Worm (Caenorhabditis elegans) whole organism, midembryonic: ENCODE results near the gene ZC477.2.

ENCODE experiments used
- T22C8.4 ChIP-seq: fragments of 200-800 bp; sonication (Bioruptor generic); IDR thresholded peaks from 2 replicates; pipeline ENCODE4 v1.3.6; 2022; ENCODE audit warnings: missing genetic modification characterization, missing compliant biosample characterization
- cog-1 ChIP-seq: sonication (generic microtip); optimal IDR thresholded peaks from 2 replicates; lab custom pipeline; 2016; ENCODE audit warnings: missing genetic modification characterization, missing compliant biosample characterization
- flt-1 ChIP-seq: fragments of 200-800 bp; sonication (Bioruptor generic); IDR thresholded peaks from 2 replicates; pipeline ENCODE4 v1.3.6; 2022; ENCODE audit warnings: missing genetic modification characterization, missing compliant biosample characterization
- klf-2 ChIP-seq: fragments of 200-800 bp; sonication (Bioruptor generic); conservative IDR thresholded peaks from 2 replicates; pipeline ENCODE4 v1.3.6; 2022; ENCODE audit warnings: missing genetic modification reagents, missing genetic modification characterization, missing compliant biosample characterization
- med-1 ChIP-seq: sonication (generic microtip); optimal IDR thresholded peaks from 2 replicates; lab custom pipeline; 2017; ENCODE audit warnings: missing genetic modification characterization, mild to moderate bottlenecking, missing compliant biosample characterization, antibody characterized with exemption, missing genetic modification reagents; ENCODE audit not compliant: insufficient read depth
- ref-1 ChIP-seq: fragments of 200-800 bp; sonication (Bioruptor generic); conservative IDR thresholded peaks from 2 replicates; pipeline ENCODE4 v1.3.6; 2022; ENCODE audit warnings: missing genetic modification reagents, missing genetic modification characterization, missing compliant biosample characterization
- tab-1 ChIP-seq: fragments of 200-800 bp; sonication (Bioruptor generic); IDR thresholded peaks from 2 replicates; pipeline ENCODE4 v1.3.6; 2022; ENCODE audit warnings: missing genetic modification characterization, missing compliant biosample characterization
- ztf-23 ChIP-seq: fragments of 200-800 bp; sonication (Bioruptor generic); IDR thresholded peaks from 2 replicates; pipeline ENCODE4 v1.3.6; 2022; ENCODE audit warnings: missing genetic modification reagents, missing genetic modification characterization, missing compliant biosample characterization
- ztf-29 ChIP-seq: fragments of 200-800 bp; sonication (Bioruptor generic); IDR thresholded peaks from 2 replicates; pipeline ENCODE4 v1.3.6; 2022; ENCODE audit warnings: missing genetic modification reagents, missing genetic modification characterization, missing compliant biosample characterization

Gene ZC477.2

DNA sequence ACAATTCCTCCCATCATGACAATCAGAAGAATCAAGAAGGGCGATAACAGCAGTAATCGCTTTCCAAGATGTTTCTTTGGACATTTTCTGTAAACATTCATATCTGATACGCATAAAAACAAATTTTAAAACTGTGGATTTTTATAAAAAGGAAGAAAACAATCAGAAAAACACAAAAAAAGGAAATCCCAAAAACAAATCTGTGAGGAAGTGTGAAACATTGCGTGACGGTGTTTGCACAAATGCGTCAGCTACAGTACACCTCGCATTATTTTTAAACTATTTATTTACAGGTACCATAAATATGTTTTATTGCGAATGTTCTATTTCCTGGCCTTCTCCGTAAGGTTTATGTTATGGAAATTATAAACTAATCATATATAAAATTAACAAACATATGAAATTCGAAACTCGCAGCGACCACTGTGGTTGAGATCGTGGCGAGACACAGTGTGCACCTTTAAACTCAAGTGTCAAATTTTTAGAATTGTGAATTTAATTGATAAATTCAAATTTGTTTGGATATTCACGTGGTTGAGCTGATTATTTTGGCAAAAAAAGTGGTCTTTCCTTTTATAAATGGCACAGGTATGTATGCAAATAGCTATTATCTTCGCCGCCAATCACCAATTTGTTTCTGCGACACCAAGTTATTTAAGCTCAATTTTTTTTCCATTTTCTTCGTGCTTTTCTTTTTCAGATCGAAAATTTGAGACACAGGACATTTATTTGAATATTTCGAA lies 13.5 kb downstream of the ZC477.2 start, which contains the start of the genes C34D4.10 and str-48:
Gene C34D4.10, minus strand, starts transcription at position 101 of the 743 bp plus-strand sequence.
Gene str-48, plus strand, starts transcription at position 693 of the 743 bp plus-strand sequence.
- TF ChIP-seq flt-1 (GFP tag; lab: Robert Waterston, UW) = no peak
- TF ChIP-seq klf-2 (GFP tag; lab: Robert Waterston, UW) = no peak
- no peak for TF ChIP-seq cog-1
- TF ChIP-seq tab-1 (GFP tag; lab: Robert Waterston, UW) = no peak
- no peak for TF ChIP-seq med-1 (GFP tag; lab: Kevin White, UChicago)
- no peak for TF ChIP-seq ztf-23 (GFP tag; lab: Robert Waterston, UW)

DNA sequence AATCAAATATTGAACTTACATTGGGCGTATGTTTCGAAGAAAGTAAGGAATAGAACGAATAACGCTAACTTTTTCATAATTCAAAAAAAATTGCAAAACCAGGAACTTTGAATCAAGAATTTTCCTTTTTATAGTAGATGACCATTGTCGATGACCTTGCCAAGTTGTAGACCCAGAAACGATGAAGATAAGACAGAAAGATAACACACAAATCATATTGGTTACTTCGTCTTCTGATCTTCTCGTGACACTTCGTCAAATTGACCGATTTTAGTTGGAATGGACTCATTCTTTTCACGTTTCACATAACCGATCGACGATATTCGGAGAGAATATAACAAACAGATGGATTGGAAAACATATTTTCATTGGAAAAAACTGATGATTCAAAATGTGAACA lies 23.8 kb downstream of the ZC477.2 start, which contains the start of gene grsp-3:
Gene grsp-3, minus strand, starts transcription at position 149 of the 400 bp plus-strand sequence.
- no peak for TF ChIP-seq cog-1
- no peak for TF ChIP-seq ztf-23 (GFP tag; lab: Robert Waterston, UW)
- no peak for TF ChIP-seq ztf-29
- no peak for TF ChIP-seq T22C8.4 (GFP tag; lab: Robert Waterston, UW)
- no peak for TF ChIP-seq klf-2 (GFP tag; lab: Robert Waterston, UW)
- TF ChIP-seq flt-1 (GFP tag; lab: Robert Waterston, UW) = no peak
- no peak for TF ChIP-seq med-1 (GFP tag; lab: Kevin White, UChicago)
- no peak for TF ChIP-seq ref-1 (GFP tag; lab: Robert Waterston, UW)

DNA sequence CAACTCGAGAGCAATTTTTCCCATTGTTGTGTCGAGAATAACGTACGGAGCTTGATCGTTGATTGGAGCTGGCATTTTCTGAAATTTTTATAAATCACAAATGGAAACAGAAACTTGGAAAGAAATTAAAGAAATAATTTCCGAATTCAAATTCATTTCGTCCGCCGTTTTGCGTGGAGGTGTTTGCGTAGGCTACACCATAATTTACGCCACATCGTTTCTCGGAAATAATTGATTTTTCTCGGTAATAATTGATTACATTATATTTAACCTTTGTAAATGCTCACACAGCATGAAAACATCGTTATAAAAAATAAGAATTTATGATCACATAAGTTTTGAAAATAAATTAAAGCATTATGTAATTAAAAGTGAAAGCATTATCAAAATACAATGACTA lies 25.1 kb downstream of the ZC477.2 start, which contains the start of gene cyn-12:
Gene cyn-12, minus strand, starts transcription at position 78 of the 400 bp plus-strand sequence.
- peak; percentile 42; the same call in 1 of the 2 replicates for TF ChIP-seq T22C8.4 (GFP tag; lab: Robert Waterston, UW)
- no peak for TF ChIP-seq tab-1 (GFP tag; lab: Robert Waterston, UW)

DNA sequence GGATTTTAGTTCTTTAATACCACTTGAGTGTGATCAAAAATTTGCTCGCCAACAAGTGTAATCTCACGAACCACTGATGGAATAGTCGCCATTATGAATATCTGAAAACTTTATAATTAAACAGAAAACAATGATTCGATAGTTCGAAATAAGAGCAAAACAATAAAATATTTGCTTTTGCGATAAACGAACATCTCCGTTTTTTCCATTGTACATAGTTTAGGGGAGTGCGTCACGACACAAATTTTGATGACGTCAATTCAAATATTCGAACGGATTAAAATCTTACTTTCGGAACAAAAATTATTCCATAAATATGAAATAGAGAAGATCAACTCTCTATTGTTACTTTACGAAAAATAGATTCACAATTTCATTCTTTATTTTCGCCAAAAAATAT lies 26.0 kb downstream of the ZC477.2 start, which contains the start of gene mutd-1:
Gene mutd-1, minus strand, starts transcription at position 101 of the 400 bp plus-strand sequence.
- TF ChIP-seq tab-1 (GFP tag; lab: Robert Waterston, UW) = no peak
- no peak for TF ChIP-seq T22C8.4 (GFP tag; lab: Robert Waterston, UW)
- TF ChIP-seq med-1 (GFP tag; lab: Kevin White, UChicago) = no peak
- TF ChIP-seq ztf-23 (GFP tag; lab: Robert Waterston, UW) = no peak
- TF ChIP-seq ztf-29 = no peak

ce11 chrIV:7139143-7139542 lies 31.1 kb downstream of the ZC477.2 start:
- TF ChIP-seq ztf-23 (GFP tag; lab: Robert Waterston, UW) = no peak
- no peak for TF ChIP-seq T22C8.4 (GFP tag; lab: Robert Waterston, UW)
- no peak for TF ChIP-seq ref-1 (GFP tag; lab: Robert Waterston, UW)
- TF ChIP-seq flt-1 (GFP tag; lab: Robert Waterston, UW) = no peak
- no peak for TF ChIP-seq med-1 (GFP tag; lab: Kevin White, UChicago)

DNA sequence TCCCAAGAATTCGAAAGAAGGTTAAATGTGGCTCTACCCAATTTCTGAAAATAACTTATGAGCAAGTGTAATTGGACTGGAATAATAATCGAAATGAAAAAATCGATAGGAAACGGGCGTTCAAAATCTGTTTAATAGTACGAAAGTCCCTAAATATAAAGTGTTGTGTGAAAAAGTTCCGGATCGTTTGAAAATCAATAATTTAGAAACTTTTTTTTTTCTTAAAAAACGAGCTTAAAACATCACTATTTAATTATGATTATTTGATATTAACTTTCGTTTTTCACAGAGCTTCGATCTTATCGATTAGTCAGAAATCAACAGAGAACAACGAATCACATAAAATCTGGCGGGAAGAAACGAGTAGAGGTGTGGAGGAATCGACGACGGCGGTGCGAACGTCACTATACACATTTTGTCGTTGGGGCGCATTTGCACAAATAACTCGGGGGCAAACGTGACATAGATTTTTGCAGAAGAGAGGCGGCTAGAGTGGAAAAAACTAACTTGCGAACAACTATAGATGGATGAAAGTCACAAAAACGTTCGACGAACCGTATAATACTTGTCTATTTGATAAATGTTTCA lies 36.8 kb downstream of the ZC477.2 start, which contains the start of gene hecd-1:
Gene hecd-1, minus strand, starts transcription at position 51 of the 588 bp plus-strand sequence.
- TF ChIP-seq ztf-29 (no peak), ref-1 (GFP tag; lab: Robert Waterston, UW) (no peak), T22C8.4 (GFP tag; lab: Robert Waterston, UW) (no peak), klf-2 (GFP tag; lab: Robert Waterston, UW) (no peak), tab-1 (GFP tag; lab: Robert Waterston, UW) (no peak), ztf-23 (GFP tag; lab: Robert Waterston, UW) (no peak), cog-1 (no peak), flt-1 (GFP tag; lab: Robert Waterston, UW) (no peak)

ce11 chrIV:7147722-7148121 lies 39.7 kb downstream of the ZC477.2 start:
- TF ChIP-seq med-1 (GFP tag; lab: Kevin White, UChicago) (no peak), ztf-23 (GFP tag; lab: Robert Waterston, UW) (no peak), cog-1 (no peak), ztf-29 (no peak), T22C8.4 (GFP tag; lab: Robert Waterston, UW) (no peak), flt-1 (GFP tag; lab: Robert Waterston, UW) (no peak), ref-1 (GFP tag; lab: Robert Waterston, UW) (no peak), tab-1 (GFP tag; lab: Robert Waterston, UW) (no peak), klf-2 (GFP tag; lab: Robert Waterston, UW) (no peak)

- TF ChIP-seq T22C8.4 (GFP tag; lab: Robert Waterston, UW) (no peak), ztf-23 (GFP tag; lab: Robert Waterston, UW) (no peak), tab-1 (GFP tag; lab: Robert Waterston, UW) (no peak), med-1 (GFP tag; lab: Kevin White, UChicago) (no peak), klf-2 (GFP tag; lab: Robert Waterston, UW) (no peak), ref-1 (GFP tag; lab: Robert Waterston, UW) (no peak), cog-1 (no peak), ztf-29 (no peak), flt-1 (GFP tag; lab: Robert Waterston, UW) (no peak)
Observed at ce11 chrIV:7149020-7149601, 41.1 kb downstream of the ZC477.2 start, which contains the start of gene C34D4.4. TSS of gene C34D4.4 (plus strand) at chrIV:7149361.

ce11 chrIV:7152409-7152808 lies 44.4 kb downstream of the ZC477.2 start, which contains the start of gene col-113:
TSS of gene col-113 (minus strand) at chrIV:7152509.
- TF ChIP-seq med-1 (GFP tag; lab: Kevin White, UChicago) (no peak), flt-1 (GFP tag; lab: Robert Waterston, UW) (no peak), ztf-29 (no peak), ztf-23 (GFP tag; lab: Robert Waterston, UW) (no peak), cog-1 (no peak)
